Fruit fly (Drosophila melanogaster): ENCODE data around the gene CG7091.

DNA sequence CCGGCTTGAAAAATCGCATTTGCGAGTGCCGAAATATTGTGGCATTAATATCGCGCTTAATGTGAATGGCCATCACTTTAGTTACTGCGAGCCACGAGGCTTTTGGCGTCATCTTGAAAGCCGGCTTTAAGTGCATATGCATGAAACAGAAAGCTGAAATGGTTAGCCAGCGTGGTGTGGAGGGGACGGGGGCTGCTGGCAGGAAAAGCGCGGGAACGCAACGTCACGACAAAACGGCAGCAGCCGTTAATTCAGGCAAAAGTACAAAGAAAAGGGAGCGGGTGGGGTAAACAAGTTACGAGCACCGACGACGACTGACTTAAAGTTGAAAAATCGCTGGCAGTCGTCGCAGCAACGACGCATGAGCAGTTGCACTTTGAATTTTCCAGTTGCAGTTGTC, 37.6 kb downstream of the CG7091 start:
- TF ChIP-seq Dif (GFP tag; optimal IDR thresholded peaks at IDR 0.05; ENCODE audit: partially characterized antibody) (no peak), lola (GFP tag; optimal IDR thresholded peaks at IDR 0.05) (no peak), sage (GFP tag; optimal IDR thresholded peaks at IDR 0.05) (no peak)
